Fruit fly (Drosophila melanogaster) whole organism, prepupa: ENCODE measurements around the gene Blm.

Experiments used
- Blimp-1 ChIP-seq: fragments of 200-800 bp; sonication (Bioruptor generic); optimal IDR thresholded peaks from 3 replicates; lab custom pipeline; 2017; ENCODE audit warnings: missing biosample characterization, missing genetic modification characterization, mild to moderate bottlenecking, moderate library complexity, missing genetic modification reagents
- CG11294 ChIP-seq: fragments of 200-800 bp; sonication (Bioruptor generic); IDR thresholded peaks from 2 replicates; pipeline ENCODE4 v1.3.6; 2022; ENCODE audit warnings: missing biosample characterization, missing genetic modification characterization
- CG11762 ChIP-seq: fragments of 200-800 bp; sonication (Bioruptor generic); optimal IDR thresholded peaks from 3 replicates; lab custom pipeline; 2016; ENCODE audit warnings: missing biosample characterization, missing genetic modification characterization; ENCODE audit not compliant: insufficient read depth
- CG11902 ChIP-seq: fragments of 200-800 bp; sonication (Bioruptor generic); optimal IDR thresholded peaks from 3 replicates; lab custom pipeline; 2016; ENCODE audit warnings: missing biosample characterization, missing genetic modification characterization
- CG15336 ChIP-seq: fragments of 200-800 bp; sonication (Bioruptor generic); IDR thresholded peaks from 2 replicates; pipeline ENCODE4 v1.3.6; 2022; ENCODE audit warnings: missing biosample characterization, missing genetic modification characterization
- CG1621 ChIP-seq: fragments of 200-800 bp; sonication (Bioruptor generic); optimal IDR thresholded peaks from 3 replicates; lab custom pipeline; 2018; ENCODE audit warnings: missing biosample characterization, mild to moderate bottlenecking, missing genetic modification characterization
- CG16779 ChIP-seq: fragments of 200-800 bp; sonication (Bioruptor generic); optimal IDR thresholded peaks from 3 replicates; lab custom pipeline; 2017; ENCODE audit warnings: missing biosample characterization, mild to moderate bottlenecking, missing genetic modification characterization
- CG3032 ChIP-seq: fragments of 200-800 bp; optimal IDR thresholded peaks from 2 replicates; lab custom pipeline; 2019; ENCODE audit warnings: missing biosample characterization, mild to moderate bottlenecking, missing genetic modification characterization, moderate library complexity
- CG31627 ChIP-seq: fragments of 200-800 bp; sonication (Bioruptor generic); optimal IDR thresholded peaks from 3 replicates; lab custom pipeline; 2016; ENCODE audit warnings: missing biosample characterization, missing genetic modification characterization
- CG32006 ChIP-seq: fragments of 200-800 bp; sonication (Bioruptor generic); optimal IDR thresholded peaks from 3 replicates; lab custom pipeline; 2017; ENCODE audit warnings: missing biosample characterization, mild to moderate bottlenecking, missing genetic modification characterization
- CG34406 ChIP-seq: fragments of 200-800 bp; sonication (Bioruptor generic); optimal IDR thresholded peaks from 3 replicates; lab custom pipeline; 2016; ENCODE audit warnings: missing biosample characterization, missing genetic modification characterization
- CG3919 ChIP-seq: fragments of 200-800 bp; sonication (Bioruptor generic); optimal IDR thresholded peaks from 3 replicates; lab custom pipeline; 2016; ENCODE audit warnings: missing biosample characterization, missing genetic modification characterization
- CG6163 ChIP-seq: fragments of 200-800 bp; sonication (Bioruptor generic); IDR thresholded peaks from 3 replicates; pipeline ENCODE4 v1.3.6; 2022; ENCODE audit warnings: missing biosample characterization, missing genetic modification characterization
- CG6276 ChIP-seq: fragments of 200-800 bp; sonication (Bioruptor generic); optimal IDR thresholded peaks from 2 replicates; lab custom pipeline; 2017; ENCODE audit warnings: missing biosample characterization, mild to moderate bottlenecking, missing genetic modification characterization
- CG6792 ChIP-seq: fragments of 200-800 bp; sonication (Bioruptor generic); optimal IDR thresholded peaks from 3 replicates; lab custom pipeline; 2016; ENCODE audit warnings: missing biosample characterization, missing genetic modification characterization
- CG6808 ChIP-seq: fragments of 200-800 bp; sonication (Bioruptor generic); optimal IDR thresholded peaks from 3 replicates; lab custom pipeline; 2017; ENCODE audit warnings: missing biosample characterization, missing genetic modification characterization, mild to moderate bottlenecking, moderate library complexity, missing genetic modification reagents
- CG6854 ChIP-seq: fragments of 200-800 bp; sonication (Bioruptor generic); optimal IDR thresholded peaks from 2 replicates; lab custom pipeline; 2017; ENCODE audit warnings: missing biosample characterization, mild to moderate bottlenecking, missing genetic modification characterization
- CG7368 ChIP-seq: fragments of 200-800 bp; sonication (Bioruptor generic); optimal IDR thresholded peaks from 3 replicates; lab custom pipeline; 2016; ENCODE audit warnings: missing biosample characterization, missing genetic modification characterization
- CG8119 ChIP-seq: fragments of 200-800 bp; sonication (Bioruptor generic); IDR thresholded peaks from 3 replicates; pipeline ENCODE4 v1.3.6; 2022; ENCODE audit warnings: missing biosample characterization, missing genetic modification characterization
- CG8319 ChIP-seq: fragments of 200-800 bp; sonication (Bioruptor generic); optimal IDR thresholded peaks from 3 replicates; lab custom pipeline; 2016; ENCODE audit warnings: missing biosample characterization, missing genetic modification characterization
- CG9139 ChIP-seq: fragments of 200-800 bp; sonication (Bioruptor generic); optimal IDR thresholded peaks from 3 replicates; lab custom pipeline; 2017; ENCODE audit warnings: missing biosample characterization, mild to moderate bottlenecking, missing genetic modification characterization
- Eip75B ChIP-seq: fragments of 200-800 bp; sonication (Bioruptor generic); optimal IDR thresholded peaks from 3 replicates; lab custom pipeline; 2016; ENCODE audit warnings: missing biosample characterization, missing genetic modification characterization
- Ets21C ChIP-seq: fragments of 200-800 bp; sonication (Bioruptor generic); optimal IDR thresholded peaks from 3 replicates; lab custom pipeline; 2016; ENCODE audit warnings: missing biosample characterization, missing genetic modification characterization
- Ets96B ChIP-seq: fragments of 200-800 bp; optimal IDR thresholded peaks from 2 replicates; lab custom pipeline; 2019; ENCODE audit warnings: missing biosample characterization, mild to moderate bottlenecking, missing genetic modification characterization, moderate library complexity
- Gug ChIP-seq: fragments of 200-800 bp; sonication (Bioruptor generic); IDR thresholded peaks from 2 replicates; pipeline ENCODE4 v1.3.6; 2022; ENCODE audit warnings: missing biosample characterization, missing genetic modification characterization
- Hr38 ChIP-seq: sonication (Bioruptor generic); optimal IDR thresholded peaks from 2 replicates; lab custom pipeline; 2016; ENCODE audit warnings: missing biosample characterization, missing genetic modification characterization
- Hr39 ChIP-seq: fragments of 200-800 bp; sonication (Bioruptor generic); optimal IDR thresholded peaks from 2 replicates; lab custom pipeline; 2016; ENCODE audit warnings: missing biosample characterization, missing genetic modification characterization
- Lpt ChIP-seq: fragments of 200-800 bp; sonication (Bioruptor generic); optimal IDR thresholded peaks from 3 replicates; lab custom pipeline; 2016; ENCODE audit warnings: missing biosample characterization, missing genetic modification characterization
- Met ChIP-seq: fragments of 200-800 bp; sonication (Bioruptor generic); optimal IDR thresholded peaks from 3 replicates; lab custom pipeline; 2016; ENCODE audit warnings: missing biosample characterization, missing genetic modification characterization
- OdsH ChIP-seq: fragments of 200-800 bp; sonication (Bioruptor generic); optimal IDR thresholded peaks from 3 replicates; lab custom pipeline; 2016; ENCODE audit warnings: missing biosample characterization, missing genetic modification characterization
- Sox102F ChIP-seq: fragments of 200-800 bp; sonication (Bioruptor generic); optimal IDR thresholded peaks from 2 replicates; lab custom pipeline; 2016; ENCODE audit warnings: missing biosample characterization, mild to moderate bottlenecking, missing genetic modification characterization
- achi ChIP-seq: fragments of 200-800 bp; sonication (Bioruptor generic); optimal IDR thresholded peaks from 3 replicates; lab custom pipeline; 2016; ENCODE audit warnings: missing biosample characterization, missing genetic modification characterization
- acj6 ChIP-seq: fragments of 200-800 bp; sonication (Bioruptor generic); optimal IDR thresholded peaks from 3 replicates; lab custom pipeline; 2016; ENCODE audit warnings: missing biosample characterization, missing genetic modification characterization
- dac ChIP-seq: fragments of 200-800 bp; sonication (Bioruptor generic); optimal IDR thresholded peaks from 2 replicates; lab custom pipeline; 2017; ENCODE audit warnings: missing biosample characterization, mild to moderate bottlenecking, missing genetic modification characterization
- dsx ChIP-seq: fragments of 200-800 bp; optimal IDR thresholded peaks from 3 replicates; lab custom pipeline; 2019; ENCODE audit warnings: missing biosample characterization, mild to moderate bottlenecking, missing genetic modification characterization, moderate library complexity; ENCODE audit not compliant: poor library complexity, severe bottlenecking
- esn ChIP-seq: fragments of 200-800 bp; sonication (Bioruptor generic); optimal IDR thresholded peaks from 2 replicates; lab custom pipeline; 2016; ENCODE audit warnings: missing biosample characterization, mild to moderate bottlenecking, missing genetic modification characterization, moderate library complexity
- fd59A ChIP-seq: fragments of 200-800 bp; sonication (Bioruptor generic); optimal IDR thresholded peaks from 2 replicates; lab custom pipeline; 2017; ENCODE audit warnings: missing biosample characterization, mild to moderate bottlenecking, missing genetic modification characterization, missing genetic modification reagents
- fd85E ChIP-seq: fragments of 200-800 bp; sonication (Bioruptor generic); optimal IDR thresholded peaks from 3 replicates; lab custom pipeline; 2016; ENCODE audit warnings: missing biosample characterization, missing genetic modification characterization
- fkh ChIP-seq: fragments of 200-800 bp; sonication (Bioruptor generic); optimal IDR thresholded peaks from 3 replicates; lab custom pipeline; 2017; ENCODE audit warnings: missing biosample characterization, mild to moderate bottlenecking, missing genetic modification characterization, moderate library complexity
- lz ChIP-seq: fragments of 200-800 bp; sonication (Bioruptor generic); optimal IDR thresholded peaks from 3 replicates; lab custom pipeline; 2016; ENCODE audit warnings: missing biosample characterization, missing genetic modification characterization
- net ChIP-seq: fragments of 200-800 bp; sonication (Bioruptor generic); optimal IDR thresholded peaks from 3 replicates; lab custom pipeline; 2016; ENCODE audit warnings: missing biosample characterization, missing genetic modification characterization
- pdm3 ChIP-seq: fragments of 200-800 bp; sonication (Bioruptor generic); optimal IDR thresholded peaks from 3 replicates; lab custom pipeline; 2016; ENCODE audit warnings: missing biosample characterization, missing genetic modification characterization
- salr ChIP-seq, 2 experiments: fragments of 200-800 bp; sonication (Bioruptor generic); optimal IDR thresholded peaks; 3 replicates each; lab custom pipeline; 2016 to 2018; ENCODE audit warnings: missing biosample characterization in 2 of 2, missing genetic modification characterization in 2 of 2, mild to moderate bottlenecking in 1 of 2
- ss ChIP-seq, 2 experiments: fragments of 200-800 bp; sonication (Bioruptor generic); optimal IDR thresholded peaks; 2 replicates in 1 of 2; 3 replicates in 1 of 2; lab custom pipeline; 2017 to 2018; ENCODE audit warnings: mild to moderate bottlenecking in 2 of 2, missing biosample characterization in 2 of 2, missing genetic modification characterization in 2 of 2, moderate library complexity in 1 of 2
- svp ChIP-seq: fragments of 200-800 bp; sonication (Bioruptor generic); peaks from one replicate; lab custom pipeline; 2016; ENCODE audit warnings: missing biosample characterization, missing genetic modification characterization
- vri ChIP-seq: fragments of 200-800 bp; sonication (Bioruptor generic); optimal IDR thresholded peaks from 3 replicates; lab custom pipeline; 2016; ENCODE audit warnings: missing biosample characterization, mild to moderate bottlenecking, missing genetic modification characterization

Gene Blm

DNA sequence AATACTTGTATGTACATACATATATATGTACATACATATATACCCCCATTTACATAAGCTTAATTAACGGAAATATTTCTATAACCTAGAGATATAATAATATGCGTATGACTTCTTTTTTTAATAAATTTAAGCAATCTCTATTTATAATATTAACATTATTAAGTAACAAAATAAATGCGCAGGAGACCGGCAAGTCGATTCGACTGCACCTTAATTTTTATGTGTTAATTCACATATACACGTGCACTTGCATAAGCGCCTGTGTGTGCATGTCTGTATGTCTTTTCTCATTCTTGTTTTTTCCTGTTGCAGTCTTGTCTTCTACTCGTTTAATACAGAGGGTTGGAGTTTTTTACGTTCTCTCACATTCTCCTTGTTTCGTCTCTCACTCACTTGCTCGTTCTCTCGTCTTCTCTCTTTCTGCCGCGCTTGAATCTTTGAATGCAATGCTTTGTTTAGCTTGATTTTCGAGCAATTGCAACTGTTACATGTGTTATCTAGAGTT lies 38.7 kb upstream of the Blm start (continued):
- peak; percentile 86 for TF ChIP-seq Blimp-1 (GFP tag; lab: Kevin White, UChicago)
- TF ChIP-seq CG8119 (GFP tag; lab: Robert Waterston, UW), result peak; percentile 96
- TF ChIP-seq esn (GFP tag; lab: Kevin White, UChicago), result peak; percentile 97
- TF ChIP-seq CG8319 (GFP tag; lab: Kevin White, UChicago), result peak; percentile 93
- TF ChIP-seq Hr38, result no peak
- peak; percentile 96 for TF ChIP-seq CG7368 (GFP tag; lab: Kevin White, UChicago)
- peak; percentile 97 for TF ChIP-seq svp (GFP tag; lab: Kevin White, UChicago)
- peak; percentile 94 for TF ChIP-seq lz
- peak; percentile 94 to 99 for TF ChIP-seq salr (GFP tag; optimal IDR thresholded peaks at IDR 0.05; lab: Kevin White, UChicago)
- peak; percentile 93 for TF ChIP-seq pdm3 (GFP tag; lab: Kevin White, UChicago)
- peak; percentile 97 for TF ChIP-seq CG6808 (GFP tag; lab: Kevin White, UChicago)
- TF ChIP-seq fd85E, result peak; percentile 88
- peak; percentile 96 for TF ChIP-seq CG6276 (GFP tag; lab: Kevin White, UChicago)
- peak; percentile 93 for TF ChIP-seq Met (GFP tag; lab: Kevin White, UChicago)
- peak; percentile 90 for TF ChIP-seq Gug (GFP tag; lab: Robert Waterston, UW)
- peak; percentile 93 for TF ChIP-seq Lpt (GFP tag; lab: Kevin White, UChicago)
- peak; percentile 98 for TF ChIP-seq CG3919 (GFP tag; lab: Kevin White, UChicago)

dm6 chr3R:11779357-11780018 lies 37.9 kb upstream of the Blm start:
- TF ChIP-seq pdm3 (GFP tag; lab: Kevin White, UChicago), result peak; percentile 94
- TF ChIP-seq CG1621 (tag; lab: Kevin White, UChicago), result peak; percentile 81
- peak; percentile 58 for TF ChIP-seq fkh (GFP tag; lab: Kevin White, UChicago)
- TF ChIP-seq CG6276 (GFP tag; lab: Kevin White, UChicago), result peak; percentile 76
- TF ChIP-seq CG11762, result peak; percentile 89
- TF ChIP-seq CG16779 (tag; lab: Kevin White, UChicago), result peak; percentile 81
- peak; percentile 93 for TF ChIP-seq CG32006 (GFP tag; lab: Kevin White, UChicago)
- TF ChIP-seq net (GFP tag; lab: Kevin White, UChicago), result peak; percentile 85
- peak; percentile 79 to 91 for TF ChIP-seq ss (GFP tag; optimal IDR thresholded peaks at IDR 0.05; lab: Kevin White, UChicago)
- TF ChIP-seq acj6, result peak; percentile 95
- TF ChIP-seq Eip75B (GFP tag; lab: Kevin White, UChicago), result peak; percentile 91
- peak; percentile 87 for TF ChIP-seq CG6792 (GFP tag; lab: Kevin White, UChicago)
- TF ChIP-seq CG3032, result peak; percentile 93
- peak; percentile 91 for TF ChIP-seq CG31627 (GFP tag; lab: Kevin White, UChicago)
- peak; percentile 89 for TF ChIP-seq CG6808 (GFP tag; lab: Kevin White, UChicago)
- peak; percentile 95 for TF ChIP-seq esn (GFP tag; lab: Kevin White, UChicago)
- TF ChIP-seq fd85E, result peak; percentile 67
- peak; percentile 90 for TF ChIP-seq Ets21C
- TF ChIP-seq OdsH (GFP tag; lab: Kevin White, UChicago), result peak; percentile 94
- peak; percentile 63 for TF ChIP-seq Lpt (GFP tag; lab: Kevin White, UChicago)
- TF ChIP-seq CG6854 (GFP tag; lab: Kevin White, UChicago), result peak; percentile 60
- TF ChIP-seq CG3919 (GFP tag; lab: Kevin White, UChicago), result peak; percentile 92
- peak; percentile 84 for TF ChIP-seq CG6163 (GFP tag; lab: Robert Waterston, UW)
- TF ChIP-seq lz, result peak; percentile 94
- peak; percentile 92 for TF ChIP-seq dsx (GFP tag; lab: Kevin White, UChicago)
- peak; percentile 74 for TF ChIP-seq CG15336 (GFP tag; lab: Robert Waterston, UW)
- peak; percentile 92 for TF ChIP-seq achi
- peak; percentile 97 for TF ChIP-seq svp (GFP tag; lab: Kevin White, UChicago)
- TF ChIP-seq CG11294 (GFP tag; lab: Robert Waterston, UW), result no peak; the same call in 1 of the 2 replicates
- peak; percentile 92 for TF ChIP-seq Hr39 (GFP tag; lab: Kevin White, UChicago)
- peak; percentile 78 for TF ChIP-seq CG9139 (GFP tag; lab: Kevin White, UChicago)
- peak; percentile 93 for TF ChIP-seq Sox102F
- peak; percentile 96 for TF ChIP-seq Met (GFP tag; lab: Kevin White, UChicago)
- peak; percentile 80 for TF ChIP-seq dac
- peak; percentile 94 for TF ChIP-seq Ets96B (tag; lab: Kevin White, UChicago)
- TF ChIP-seq vri (GFP tag; lab: Kevin White, UChicago), result peak; percentile 85
- peak; percentile 93 for TF ChIP-seq CG34406 (GFP tag; lab: Kevin White, UChicago)
- TF ChIP-seq CG11902, result peak; percentile 89
- TF ChIP-seq fd59A (GFP tag; lab: Kevin White, UChicago), result peak; percentile 92
